Worm (Caenorhabditis elegans) whole organism, late embryonic: Measurements from ENCODE around the gene F54C9.14.

ENCODE experiments used
- C08G9.2 ChIP-seq: sonication (generic microtip); optimal IDR thresholded peaks from 2 replicates; lab custom pipeline; 2016; ENCODE audit warnings: mild to moderate bottlenecking, missing genetic modification characterization, moderate library complexity, missing compliant biosample characterization
- K09A11.1 ChIP-seq: sonication (generic microtip); optimal IDR thresholded peaks from 2 replicates; lab custom pipeline; 2017; ENCODE audit warnings: antibody characterized with exemption, mild to moderate bottlenecking, missing genetic modification characterization, missing compliant biosample characterization; ENCODE audit not compliant: insufficient read depth
- ahr-1 ChIP-seq: sonication (generic microtip); optimal IDR thresholded peaks from 2 replicates; lab custom pipeline; 2016; ENCODE audit warnings: missing genetic modification characterization, missing compliant biosample characterization
- ama-1 ChIP-seq: fragments of 150-350 bp; optimal IDR thresholded peaks from 2 replicates; lab custom pipeline; 2014
- ceh-2 ChIP-seq: sonication (generic microtip); optimal IDR thresholded peaks from 2 replicates; lab custom pipeline; 2016; ENCODE audit warnings: missing genotype, missing genetic modification characterization, missing compliant biosample characterization
- ceh-24 ChIP-seq: sonication (generic microtip); optimal IDR thresholded peaks from 2 replicates; lab custom pipeline; 2016; ENCODE audit warnings: mild to moderate bottlenecking, missing genetic modification characterization, missing compliant biosample characterization
- ceh-45 ChIP-seq: fragments of 200-800 bp; sonication (Bioruptor generic); IDR thresholded peaks from 2 replicates; pipeline ENCODE4 v1.3.6; 2022; ENCODE audit warnings: missing genetic modification reagents, missing genetic modification characterization, missing compliant biosample characterization
- ceh-6 ChIP-seq: fragments of 200-800 bp; sonication (Bioruptor generic); optimal IDR thresholded peaks from 2 replicates; lab custom pipeline; 2018; ENCODE audit warnings: mild to moderate bottlenecking, missing genetic modification characterization, missing compliant biosample characterization
- ceh-9 ChIP-seq: sonication (generic microtip); optimal IDR thresholded peaks from 2 replicates; lab custom pipeline; 2016; ENCODE audit warnings: mild to moderate bottlenecking, missing genetic modification characterization, inconsistent platforms, missing compliant biosample characterization
- che-1 ChIP-seq: sonication (generic microtip); optimal IDR thresholded peaks from 2 replicates; lab custom pipeline; 2016; ENCODE audit warnings: mild to moderate bottlenecking, missing genetic modification characterization, missing compliant biosample characterization
- elt-2 ChIP-seq: sonication (generic microtip); optimal IDR thresholded peaks from 2 replicates; lab custom pipeline; 2016; ENCODE audit warnings: missing genetic modification reagents, missing genetic modification characterization, missing compliant biosample characterization
- ets-4 ChIP-seq: sonication (generic microtip); optimal IDR thresholded peaks from 2 replicates; lab custom pipeline; 2016; ENCODE audit warnings: missing genetic modification characterization, missing compliant biosample characterization
- hlh-13 ChIP-seq: fragments of 200-800 bp; sonication (Bioruptor generic); optimal IDR thresholded peaks from 2 replicates; lab custom pipeline; 2018; ENCODE audit warnings: mild to moderate bottlenecking, missing genetic modification characterization, missing compliant biosample characterization
- hlh-30 ChIP-seq: sonication (generic microtip); optimal IDR thresholded peaks from 2 replicates; lab custom pipeline; 2017; ENCODE audit warnings: antibody characterized with exemption, missing genetic modification characterization, missing compliant biosample characterization; ENCODE audit not compliant: insufficient read depth
- madf-2 ChIP-seq: sonication (generic microtip); optimal IDR thresholded peaks from 2 replicates; lab custom pipeline; 2017; ENCODE audit warnings: missing genetic modification characterization, missing compliant biosample characterization
- mec-3 ChIP-seq: sonication (generic microtip); optimal IDR thresholded peaks from 2 replicates; lab custom pipeline; 2016; ENCODE audit warnings: borderline replicate concordance, missing genetic modification characterization, missing compliant biosample characterization
- nfya-1 ChIP-seq: sonication (generic microtip); optimal IDR thresholded peaks from 2 replicates; lab custom pipeline; 2017; ENCODE audit warnings: missing genetic modification characterization, mild to moderate bottlenecking, missing compliant biosample characterization, antibody characterized with exemption, moderate library complexity
- nhr-232 ChIP-seq: sonication (generic microtip); optimal IDR thresholded peaks from 2 replicates; lab custom pipeline; 2016; ENCODE audit warnings: missing genetic modification characterization, missing compliant biosample characterization
- npax-4 ChIP-seq: sonication (generic microtip); optimal IDR thresholded peaks from 2 replicates; lab custom pipeline; 2016; ENCODE audit warnings: missing genetic modification characterization, missing compliant biosample characterization
- odd-2 ChIP-seq: sonication (generic microtip); optimal IDR thresholded peaks from 2 replicates; lab custom pipeline; 2017; ENCODE audit warnings: antibody characterized with exemption, mild to moderate bottlenecking, missing genetic modification characterization, missing compliant biosample characterization
- pha-4 ChIP-seq: fragments of 150-350 bp; optimal IDR thresholded peaks from 2 replicates; lab custom pipeline; 2018; ENCODE audit warnings: missing biosample characterization, missing genetic modification reagents, missing genetic modification characterization
- ref-2 ChIP-seq: sonication (generic microtip); optimal IDR thresholded peaks from 2 replicates; lab custom pipeline; 2016; ENCODE audit warnings: missing genetic modification characterization, missing compliant biosample characterization
- rnt-1 ChIP-seq: sonication (generic microtip); optimal IDR thresholded peaks from 2 replicates; lab custom pipeline; 2016; ENCODE audit warnings: missing genetic modification characterization, missing compliant biosample characterization
- sox-2 ChIP-seq: fragments of 200-800 bp; sonication (Bioruptor generic); IDR thresholded peaks from 2 replicates; pipeline ENCODE4 v1.3.6; 2022; ENCODE audit warnings: missing genetic modification reagents, missing genetic modification characterization, missing compliant biosample characterization
- syd-9 ChIP-seq: sonication (generic microtip); optimal IDR thresholded peaks from 2 replicates; lab custom pipeline; 2016; ENCODE audit warnings: mild to moderate bottlenecking, missing genetic modification characterization, moderate library complexity, missing compliant biosample characterization
- tbx-2 ChIP-seq: sonication (generic microtip); optimal IDR thresholded peaks from 2 replicates; lab custom pipeline; 2016; ENCODE audit warnings: missing genetic modification characterization, missing compliant biosample characterization
- unc-3 ChIP-seq, 2 experiments: fragments of 200-800 bp in 1 of 2; sonication (Bioruptor generic) in 1 of 2; sonication (generic microtip) in 1 of 2; conservative IDR thresholded peaks in 1 of 2; optimal IDR thresholded peaks in 1 of 2; 2 replicates each; pipeline versions ENCODE4 v1.3.6 to Lab custom; 2016 to 2022; ENCODE audit warnings: missing compliant biosample characterization in 2 of 2, missing genetic modification characterization in 2 of 2, missing genetic modification reagents in 1 of 2
- zip-5 ChIP-seq: sonication (generic microtip); optimal IDR thresholded peaks from 2 replicates; lab custom pipeline; 2016; ENCODE audit warnings: missing genetic modification characterization, missing compliant biosample characterization

F54C9.14 gene

DNA sequence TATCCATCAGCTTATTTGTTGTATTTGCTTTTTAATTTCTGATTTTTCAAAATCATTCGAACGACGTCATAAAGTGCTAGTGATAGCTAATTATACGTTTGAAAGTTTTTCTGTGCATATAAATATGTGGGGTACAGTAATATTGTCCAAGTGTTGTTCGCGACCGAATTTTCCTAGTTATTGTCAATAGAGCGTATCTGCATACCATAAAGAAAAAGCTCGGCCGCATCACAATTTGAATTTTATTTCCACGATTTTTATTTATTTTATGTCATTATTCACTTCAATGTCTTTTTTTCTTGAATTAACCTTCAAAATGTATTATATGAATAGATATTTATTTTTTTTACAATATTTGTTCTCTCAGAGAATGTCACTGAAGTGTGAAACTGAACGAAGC, 45.3 kb upstream of the F54C9.14 start, which contains the start of gene rnh-2 (continued):
- no peak for TF ChIP-seq che-1 (tag; lab: Kevin White, UChicago)

DNA sequence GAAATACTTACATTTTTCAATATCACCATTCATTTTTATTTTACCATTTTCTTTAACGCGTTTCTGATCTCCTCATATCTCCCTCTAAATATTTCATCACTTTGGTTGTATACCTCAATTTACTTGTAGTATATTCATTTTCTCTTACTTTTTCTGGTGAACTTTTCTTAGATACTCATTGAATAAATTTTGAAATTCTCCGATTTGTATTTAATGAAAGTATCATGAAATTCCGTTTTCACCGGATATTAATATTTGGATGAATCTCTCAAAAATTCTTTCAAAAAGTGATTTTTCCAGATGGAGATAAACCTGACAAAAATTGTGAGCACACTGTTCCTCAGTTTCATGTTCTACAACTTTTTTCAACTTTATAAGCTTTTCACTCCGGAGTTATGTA, 43.9 kb upstream of the F54C9.14 start, which contains the start of gene T13H5.8:
T13H5.8 (plus strand) TSS at position 301 of the 400 bp plus-strand sequence.
- TF ChIP-seq ceh-45 (GFP tag; lab: Robert Waterston, UW) (no peak), ceh-6 (no peak), rnt-1 (tag; lab: Kevin White, UChicago) (no peak), elt-2 (tag; lab: Kevin White, UChicago) (no peak)

DNA sequence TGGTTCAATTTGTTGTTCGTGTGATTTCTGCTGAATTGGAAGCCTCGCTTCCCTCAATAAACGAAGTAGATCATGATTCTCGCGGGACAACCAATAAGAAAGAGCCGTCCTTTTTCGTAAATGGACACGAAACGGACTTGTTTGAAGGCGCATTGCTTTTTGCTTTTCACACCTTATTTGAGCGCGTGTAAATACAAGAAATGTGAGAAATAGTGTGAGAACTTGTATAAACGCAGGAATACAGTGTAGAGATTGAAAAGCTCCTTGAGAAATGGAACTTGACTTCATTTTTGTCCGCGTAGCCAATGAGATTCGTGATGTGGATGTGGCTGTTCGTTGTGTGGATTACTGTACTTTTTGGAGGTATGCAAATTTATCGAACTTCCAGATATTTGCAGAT, 41.5 kb upstream of the F54C9.14 start, which contains the start of gene cht-2:
cht-2 (plus strand) TSS at position 301 of the 400 bp plus-strand sequence.
- TF ChIP-seq C08G9.2 (tag; lab: Kevin White, UChicago), result no peak
- no peak for TF ChIP-seq npax-4 (tag; lab: Kevin White, UChicago)
- TF ChIP-seq ets-4 (tag; lab: Kevin White, UChicago), result no peak
- TF ChIP-seq ama-1, result no peak
- TF ChIP-seq sox-2, result no peak
- TF ChIP-seq K09A11.1 (tag; lab: Kevin White, UChicago), result no peak
- TF ChIP-seq nfya-1 (tag; lab: Kevin White, UChicago), result no peak
- TF ChIP-seq nhr-232 (tag; lab: Kevin White, UChicago), result no peak
- TF ChIP-seq ahr-1 (tag; lab: Kevin White, UChicago), result no peak
- no peak for TF ChIP-seq pha-4 (tag; lab: Kevin White, UChicago)
- no peak for TF ChIP-seq ceh-6
- no peak for TF ChIP-seq syd-9 (tag; lab: Kevin White, UChicago)
- TF ChIP-seq unc-3 (GFP tag; conservative IDR thresholded peaks at IDR 0.05; lab: Robert Waterston, UW), result no peak
- TF ChIP-seq unc-3 (tag; optimal IDR thresholded peaks at IDR 0.05; lab: Kevin White, UChicago), result no peak
- no peak for TF ChIP-seq ceh-2 (tag; lab: Kevin White, UChicago)
- TF ChIP-seq, all 69 proteins: peak for 0

DNA sequence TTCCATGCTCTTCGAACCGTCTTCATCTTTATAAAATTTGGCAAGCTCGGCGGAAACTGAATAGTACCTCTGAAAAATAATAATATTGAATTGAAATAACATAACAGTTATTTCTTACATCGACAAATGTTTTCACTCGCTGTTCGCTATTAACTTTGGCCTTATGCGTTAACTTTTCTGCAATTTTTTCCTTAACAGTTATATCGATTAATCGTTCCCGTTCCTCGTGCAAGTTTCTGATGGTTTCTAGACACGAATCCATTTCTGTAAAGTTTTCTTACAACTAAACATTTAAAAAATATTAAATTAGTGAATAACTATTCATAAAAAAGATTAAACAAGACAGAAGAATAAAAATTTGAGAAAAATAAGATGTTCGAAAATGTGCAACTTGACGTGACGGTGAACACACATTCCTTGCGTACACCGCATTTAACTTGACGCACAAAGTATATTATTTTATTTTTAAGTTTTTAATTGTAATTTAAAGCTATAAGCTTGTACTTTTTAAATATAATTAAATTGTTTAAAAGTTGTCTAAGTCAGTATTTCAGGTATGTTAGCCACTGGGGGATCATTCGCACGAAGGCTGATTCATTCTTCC, 36.9 kb upstream of the F54C9.14 start, which contains the start of the genes prp-9 and mrps-18B:
prp-9 (minus strand) TSS at position 264 of the 604 bp plus-strand sequence.
mrps-18B (plus strand) TSS at position 549 of the 604 bp plus-strand sequence.
- no peak for TF ChIP-seq hlh-13
- no peak for TF ChIP-seq syd-9 (tag; lab: Kevin White, UChicago)
- no peak for TF ChIP-seq ceh-24
- TF ChIP-seq nhr-232 (tag; lab: Kevin White, UChicago), result no peak
- TF ChIP-seq madf-2, result no peak
- no peak for TF ChIP-seq tbx-2 (tag; lab: Kevin White, UChicago)

DNA sequence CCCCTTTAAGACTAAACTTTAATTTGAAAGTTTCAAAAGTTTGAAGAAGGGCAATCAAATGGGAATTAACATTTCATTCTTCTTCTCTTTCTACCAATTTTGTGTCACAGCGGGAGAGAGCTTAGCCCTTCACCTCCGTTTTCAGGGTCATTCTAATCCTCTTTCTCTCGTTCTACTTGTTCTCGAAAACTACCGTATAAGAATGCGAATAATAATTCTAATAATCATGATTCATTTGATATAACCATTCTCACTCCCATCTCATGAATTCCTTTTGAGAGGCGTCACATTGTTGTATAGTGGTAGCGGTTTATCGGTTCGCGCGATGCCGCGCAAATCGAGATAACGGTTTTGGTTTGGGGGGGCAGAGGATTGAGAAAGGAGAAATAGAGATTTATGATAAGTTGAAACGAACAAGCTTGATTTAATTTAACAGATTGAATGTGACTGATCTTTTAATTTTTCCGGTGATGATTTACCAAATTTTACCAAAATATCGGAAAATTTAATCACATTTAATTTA, 32.9 kb upstream of the F54C9.14 start:
- TF ChIP-seq C08G9.2 (tag; lab: Kevin White, UChicago) (no peak), zip-5 (tag; lab: Kevin White, UChicago) (no peak), nfya-1 (tag; lab: Kevin White, UChicago) (no peak), unc-3 (GFP tag; conservative IDR thresholded peaks at IDR 0.05; lab: Robert Waterston, UW) (no peak), unc-3 (tag; optimal IDR thresholded peaks at IDR 0.05; lab: Kevin White, UChicago) (no peak), madf-2 (no peak), rnt-1 (tag; lab: Kevin White, UChicago) (peak; percentile 2), ref-2 (tag; lab: Kevin White, UChicago) (peak; percentile 13), tbx-2 (tag; lab: Kevin White, UChicago) (no peak), elt-2 (tag; lab: Kevin White, UChicago) (no peak), ceh-9 (tag; lab: Kevin White, UChicago) (no peak), mec-3 (tag; lab: Kevin White, UChicago) (no peak), odd-2 (tag; lab: Kevin White, UChicago) (no peak), hlh-30 (tag; lab: Kevin White, UChicago) (no peak)
